Fruit fly (Drosophila melanogaster): Measurements from ENCODE around the gene Sfp24Bc.

Gene Sfp24Bc

DNA sequence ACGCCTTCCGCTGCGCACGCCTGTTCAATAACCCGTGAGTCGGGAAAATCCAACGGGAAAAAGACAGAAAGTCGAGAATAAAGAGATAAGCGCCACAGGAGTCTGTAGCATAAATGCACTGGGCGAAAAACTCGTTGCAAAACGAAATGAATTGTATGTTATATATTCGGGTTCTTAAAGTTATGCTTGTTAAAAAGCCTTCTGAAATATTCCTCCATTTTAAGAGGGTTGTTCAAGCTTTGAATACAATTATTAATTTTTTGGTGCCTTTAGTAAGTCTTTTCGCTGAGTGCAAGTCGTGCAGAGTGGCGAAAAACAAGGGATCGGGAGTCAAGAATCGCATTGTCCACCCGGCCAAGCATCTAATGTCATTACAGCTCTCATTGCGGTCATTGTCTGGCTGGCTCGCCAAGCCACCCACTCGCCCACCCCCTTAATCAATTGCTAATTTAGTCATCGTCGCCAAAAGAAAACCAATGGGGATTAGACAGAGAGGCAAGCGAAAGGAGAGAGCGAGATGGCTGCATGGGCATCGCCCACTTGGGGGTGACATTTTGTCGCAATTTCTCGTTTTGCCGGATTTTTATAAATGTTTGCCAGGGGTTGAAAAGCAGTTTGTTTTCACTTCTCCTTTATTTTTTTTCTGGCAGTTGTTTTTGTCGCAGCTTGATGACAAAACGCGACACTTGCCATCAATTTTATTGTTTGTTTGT is 14.9 kb upstream of the Sfp24Bc start (continued):
- no peak for TF ChIP-seq ind (GFP tag; optimal IDR thresholded peaks at IDR 0.05)
- peak; percentile 25 for TF ChIP-seq CG7839 (tag; optimal IDR thresholded peaks at IDR 0.05)
- no peak for TF ChIP-seq wdn (GFP tag; IDR thresholded peaks at IDR 0.05)
- TF ChIP-seq Xrp1 (GFP tag; IDR thresholded peaks at IDR 0.05) = peak; percentile 55; the same call in 1 of the 2 replicates
- no peak for TF ChIP-seq Camta (GFP tag; optimal IDR thresholded peaks at IDR 0.05)
- TF ChIP-seq Elba2 (GFP tag; optimal IDR thresholded peaks at IDR 0.05) = no peak
- TF ChIP-seq CG11456 (GFP tag; IDR thresholded peaks at IDR 0.05) = no peak
- TF ChIP-seq CG34224 (GFP tag; IDR thresholded peaks at IDR 0.05; ENCODE audit: partially characterized antibody) = no peak
- no peak for TF ChIP-seq gce (GFP tag; IDR thresholded peaks at IDR 0.05)
- TF ChIP-seq sens (GFP tag) = peak; percentile 84
- TF ChIP-seq HmgD (GFP tag; optimal IDR thresholded peaks at IDR 0.05) = no peak
- no peak for TF ChIP-seq phol (tag; optimal IDR thresholded peaks at IDR 0.05)
- no peak for TF ChIP-seq esg (GFP tag; conservative IDR thresholded peaks at IDR 0.05)
- no peak for TF ChIP-seq CG15011 (GFP tag; optimal IDR thresholded peaks at IDR 0.05)
- TF ChIP-seq YL-1 (GFP tag; optimal IDR thresholded peaks at IDR 0.05) = no peak
- no peak for TF ChIP-seq PHDP (tag; optimal IDR thresholded peaks at IDR 0.05)
- TF ChIP-seq vfl (GFP tag; optimal IDR thresholded peaks at IDR 0.05) = no peak
- TF ChIP-seq ab (GFP tag; optimal IDR thresholded peaks at IDR 0.05) = no peak
- TF ChIP-seq ttk (GFP tag; IDR thresholded peaks at IDR 0.05) = peak; percentile 22; the same call in 1 of the 2 replicates
- no peak for TF ChIP-seq CG6765 (GFP tag; optimal IDR thresholded peaks at IDR 0.05)
- no peak for TF ChIP-seq ara (GFP tag; IDR thresholded peaks at IDR 0.05)
- no peak for TF ChIP-seq ham (GFP tag; IDR thresholded peaks at IDR 0.05)
- no peak for TF ChIP-seq Ets97D (GFP tag; optimal IDR thresholded peaks at IDR 0.05)
- TF ChIP-seq Ssrp (tag; optimal IDR thresholded peaks at IDR 0.05) = no peak
- no peak for TF ChIP-seq CG7357 (GFP tag; IDR thresholded peaks at IDR 0.05)
- TF ChIP-seq NC2β (GFP tag; optimal IDR thresholded peaks at IDR 0.05) = no peak
- TF ChIP-seq CG9609 (GFP tag; optimal IDR thresholded peaks at IDR 0.05) = no peak
- no peak for TF ChIP-seq zf30C (GFP tag; optimal IDR thresholded peaks at IDR 0.05)
- TF ChIP-seq CG2712 (tag; optimal IDR thresholded peaks at IDR 0.05) = no peak
- TF ChIP-seq CG14710 (tag; optimal IDR thresholded peaks at IDR 0.05) = no peak
- no peak for TF ChIP-seq gcm2 (GFP tag; optimal IDR thresholded peaks at IDR 0.05)
- TF ChIP-seq Dll (GFP tag; IDR thresholded peaks at IDR 0.05; ENCODE audit: partially characterized antibody) = no peak
- no peak for TF ChIP-seq CG14014 (GFP tag; IDR thresholded peaks at IDR 0.05)
- no peak for TF ChIP-seq dati (GFP tag; IDR thresholded peaks at IDR 0.05)
- no peak for TF ChIP-seq CG6175 (GFP tag; IDR thresholded peaks at IDR 0.05)
- TF ChIP-seq seq (GFP tag; IDR thresholded peaks at IDR 0.05) = peak; percentile 84
- no peak for TF ChIP-seq unc-4 (GFP tag; IDR thresholded peaks at IDR 0.05; ENCODE audit: partially characterized antibody)
- TF ChIP-seq NK7.1 (GFP tag; optimal IDR thresholded peaks at IDR 0.05) = no peak
- TF ChIP-seq nmo (GFP tag; optimal IDR thresholded peaks at IDR 0.05) = peak; percentile 31
- no peak for TF ChIP-seq CG12299 (tag; optimal IDR thresholded peaks at IDR 0.05)
- no peak for TF ChIP-seq CG9876 (GFP tag; optimal IDR thresholded peaks at IDR 0.05)
- no peak for TF ChIP-seq CG3838 (GFP tag; optimal IDR thresholded peaks at IDR 0.05)
- TF ChIP-seq CG1602 (GFP tag; optimal IDR thresholded peaks at IDR 0.05) = no peak
- TF ChIP-seq Gsc (GFP tag; IDR thresholded peaks at IDR 0.05) = no peak
- peak in 1 of 2 experiments; percentile 49 for TF ChIP-seq bsh (GFP tag; optimal IDR thresholded peaks at IDR 0.05)
- TF ChIP-seq Atf3 (GFP tag; optimal IDR thresholded peaks at IDR 0.05) = no peak
- no peak for TF ChIP-seq CG12942 (GFP tag; optimal IDR thresholded peaks at IDR 0.05)
- TF ChIP-seq Usf (GFP tag; optimal IDR thresholded peaks at IDR 0.05) = no peak
- no peak for TF ChIP-seq CG17568 (GFP tag; optimal IDR thresholded peaks at IDR 0.05)
- peak; percentile 20 for TF ChIP-seq az2 (GFP tag; optimal IDR thresholded peaks at IDR 0.05)
- TF ChIP-seq CG5180 (GFP tag; optimal IDR thresholded peaks at IDR 0.05) = no peak
